Worm (Caenorhabditis elegans): ENCODE results near the gene C08B6.5.

C08B6.5 gene

ce11 chrV:10158528-10158927, 41.0 kb downstream of the C08B6.5 start, which contains the start of gene srsx-30:
srsx-30 (plus strand) TSS chrV:10158828.
- TF ChIP-seq ets-7 (tag; optimal IDR thresholded peaks at IDR 0.05) (no peak), aly-1 (tag; optimal IDR thresholded peaks at IDR 0.05) (no peak), tra-4 (tag; optimal IDR thresholded peaks at IDR 0.05) (no peak), sea-1 (GFP tag; conservative IDR thresholded peaks at IDR 0.05) (no peak), tbx-37 (GFP tag; conservative IDR thresholded peaks at IDR 0.05) (no peak), hmbx-1 (tag; optimal IDR thresholded peaks at IDR 0.05) (no peak), B0310.2 (tag; optimal IDR thresholded peaks at IDR 0.05) (no peak), ceh-36 (tag; optimal IDR thresholded peaks at IDR 0.05) (no peak), hmg-4 (GFP tag; optimal IDR thresholded peaks at IDR 0.05) (no peak), F13C5.2 (tag; optimal IDR thresholded peaks at IDR 0.05) (no peak), ceh-13 (GFP tag; optimal IDR thresholded peaks at IDR 0.05) (no peak), scrt-1 (GFP tag; IDR thresholded peaks at IDR 0.05) (no peak)

- no peak for TF ChIP-seq sea-1 (GFP tag; conservative IDR thresholded peaks at IDR 0.05)
- no peak for TF ChIP-seq aly-1 (tag; optimal IDR thresholded peaks at IDR 0.05)
- TF ChIP-seq ets-7 (tag; optimal IDR thresholded peaks at IDR 0.05) = no peak
- no peak for TF ChIP-seq tbx-37 (GFP tag; conservative IDR thresholded peaks at IDR 0.05)
- TF ChIP-seq hmg-4 (GFP tag; optimal IDR thresholded peaks at IDR 0.05) = no peak
- no peak for TF ChIP-seq tbx-11 (GFP tag; IDR thresholded peaks at IDR 0.05)
- no peak for TF ChIP-seq ceh-36 (tag; optimal IDR thresholded peaks at IDR 0.05)
- no peak for TF ChIP-seq ama-1 (optimal IDR thresholded peaks at IDR 0.05)
- no peak for TF ChIP-seq pes-1 (GFP tag; IDR thresholded peaks at IDR 0.05)
- TF ChIP-seq F13C5.2 (tag; optimal IDR thresholded peaks at IDR 0.05) = no peak
- TF ChIP-seq flt-1 (GFP tag; IDR thresholded peaks at IDR 0.05) = no peak
- no peak for TF ChIP-seq ceh-13 (GFP tag; optimal IDR thresholded peaks at IDR 0.05)
- no peak for TF ChIP-seq tra-4 (tag; optimal IDR thresholded peaks at IDR 0.05)
These were observed 42.4 kb downstream of the C08B6.5 start for ce11 chrV:10159972-10160371.

ce11 chrV:10160954-10161353, 43.4 kb downstream of the C08B6.5 start, which contains the start of gene C51E3.10:
C51E3.10 (minus strand) TSS chrV:10161134.
- no peak for TF ChIP-seq F13C5.2 (tag; optimal IDR thresholded peaks at IDR 0.05)
- TF ChIP-seq ets-7 (tag; optimal IDR thresholded peaks at IDR 0.05) = no peak
- no peak for TF ChIP-seq hmbx-1 (tag; optimal IDR thresholded peaks at IDR 0.05)
- TF ChIP-seq aly-1 (tag; optimal IDR thresholded peaks at IDR 0.05) = no peak
- TF ChIP-seq hmg-4 (GFP tag; optimal IDR thresholded peaks at IDR 0.05) = no peak
- TF ChIP-seq tbx-11 (GFP tag; IDR thresholded peaks at IDR 0.05) = no peak
- no peak for TF ChIP-seq ama-1 (optimal IDR thresholded peaks at IDR 0.05)
- no peak for TF ChIP-seq ceh-36 (tag; optimal IDR thresholded peaks at IDR 0.05)

- TF ChIP-seq tra-4 (tag; optimal IDR thresholded peaks at IDR 0.05) (no peak), tbx-11 (GFP tag; IDR thresholded peaks at IDR 0.05) (no peak), ceh-13 (GFP tag; optimal IDR thresholded peaks at IDR 0.05) (no peak), scrt-1 (GFP tag; IDR thresholded peaks at IDR 0.05) (no peak), ama-1 (optimal IDR thresholded peaks at IDR 0.05) (no peak)
These were observed 48.8 kb downstream of the C08B6.5 start, which contains the start of gene C51E3.6 for ce11 chrV:10166368-10166767. C51E3.6 (minus strand) TSS chrV:10166468.

ce11 chrV:10168870-10169269, 51.3 kb downstream of the C08B6.5 start:
- no peak for TF ChIP-seq pes-1 (GFP tag; IDR thresholded peaks at IDR 0.05)
